Worm (Caenorhabditis elegans): ENCODE data around the gene C47G2.4.

DNA sequence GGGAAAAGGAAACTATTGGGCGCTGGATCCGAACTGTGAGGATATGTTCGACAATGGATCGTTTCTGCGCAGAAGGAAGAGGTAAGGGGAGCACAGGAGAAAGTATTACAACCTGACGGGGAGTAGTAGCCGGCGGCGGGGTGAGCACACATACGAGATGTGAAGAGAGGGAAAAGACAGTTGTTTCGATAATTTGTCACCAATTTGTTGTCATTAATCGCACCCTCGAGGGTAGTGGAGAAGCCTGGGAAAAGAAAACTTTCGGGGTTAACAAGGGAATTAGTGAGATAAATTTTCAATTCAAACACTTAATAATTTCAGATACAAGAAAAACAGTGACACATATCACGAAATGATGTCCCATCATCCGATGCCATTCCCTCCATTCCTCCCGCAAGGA lies 10.4 kb downstream of the C47G2.4 start:
- no peak for TF ChIP-seq zag-1 (tag; optimal IDR thresholded peaks at IDR 0.05)
- TF ChIP-seq fos-1 (tag; optimal IDR thresholded peaks at IDR 0.05) = no peak
- no peak for TF ChIP-seq lin-13 (GFP tag; optimal IDR thresholded peaks at IDR 0.05)
- TF ChIP-seq nhr-77 (tag; optimal IDR thresholded peaks at IDR 0.05) = no peak
- TF ChIP-seq unc-62 (GFP tag; optimal IDR thresholded peaks at IDR 0.05) = no peak
- TF ChIP-seq ama-1 (optimal IDR thresholded peaks at IDR 0.05) = no peak
- no peak for TF ChIP-seq snpc-4 (tag; optimal IDR thresholded peaks at IDR 0.05)
- no peak for TF ChIP-seq ztf-4 (tag; optimal IDR thresholded peaks at IDR 0.05)
- no peak for TF ChIP-seq unc-55 (GFP tag; optimal IDR thresholded peaks at IDR 0.05)
- no peak for TF ChIP-seq unc-39 (tag; optimal IDR thresholded peaks at IDR 0.05)
- TF ChIP-seq dmd-4 (tag; optimal IDR thresholded peaks at IDR 0.05) = no peak
- TF ChIP-seq nhr-12 (tag; optimal IDR thresholded peaks at IDR 0.05) = no peak
- TF ChIP-seq F13H6.1 (tag; optimal IDR thresholded peaks at IDR 0.05) = no peak
